Worm (Caenorhabditis elegans) whole organism, early embryonic: Measurements from ENCODE around the gene npr-41.

Source experiments
- B0310.2 ChIP-seq: sonication (generic microtip); optimal IDR thresholded peaks from 2 replicates; lab custom pipeline; 2016; ENCODE audit warnings: mild to moderate bottlenecking, missing genetic modification characterization, missing compliant biosample characterization
- F13C5.2 ChIP-seq: sonication (generic microtip); optimal IDR thresholded peaks from 2 replicates; lab custom pipeline; 2017; ENCODE audit warnings: mild to moderate bottlenecking, missing genetic modification characterization, inconsistent platforms, missing compliant biosample characterization
- aly-1 ChIP-seq: sonication (generic microtip); optimal IDR thresholded peaks from 2 replicates; lab custom pipeline; 2016; ENCODE audit warnings: missing genetic modification characterization, missing compliant biosample characterization
- ama-1 ChIP-seq: fragments of 150-350 bp; optimal IDR thresholded peaks from 2 replicates; lab custom pipeline; 2014
- ceh-36 ChIP-seq: sonication (generic microtip); optimal IDR thresholded peaks from 2 replicates; lab custom pipeline; 2016; ENCODE audit warnings: missing genetic modification characterization, inconsistent platforms, missing compliant biosample characterization
- flt-1 ChIP-seq: fragments of 200-800 bp; sonication (Bioruptor generic); IDR thresholded peaks from 2 replicates; pipeline ENCODE4 v1.3.6; 2022; ENCODE audit warnings: missing genetic modification characterization, missing compliant biosample characterization
- hmbx-1 ChIP-seq: sonication (generic microtip); optimal IDR thresholded peaks from 2 replicates; lab custom pipeline; 2016; ENCODE audit warnings: mild to moderate bottlenecking, missing genetic modification characterization, missing compliant biosample characterization
- hmg-4 ChIP-seq: fragments of 200-800 bp; sonication (Bioruptor generic); optimal IDR thresholded peaks from 2 replicates; lab custom pipeline; 2018; ENCODE audit warnings: mild to moderate bottlenecking, missing genetic modification characterization, missing compliant biosample characterization
- tbx-11 ChIP-seq: fragments of 200-800 bp; sonication (Bioruptor generic); IDR thresholded peaks from 2 replicates; pipeline ENCODE4 v1.3.6; 2022; ENCODE audit warnings: missing genetic modification characterization, missing compliant biosample characterization
- tra-4 ChIP-seq: sonication (generic microtip); optimal IDR thresholded peaks from 2 replicates; lab custom pipeline; 2017; ENCODE audit warnings: missing genetic modification characterization, missing compliant biosample characterization

- TF ChIP-seq ceh-36 (no peak), F13C5.2 (no peak), tra-4 (tag; lab: Kevin White, UChicago) (no peak), ama-1 (no peak), hmbx-1 (tag; lab: Kevin White, UChicago) (no peak), aly-1 (tag; lab: Kevin White, UChicago) (no peak), tbx-11 (no peak), B0310.2 (no peak), hmg-4 (peak; percentile 43), flt-1 (GFP tag; lab: Robert Waterston, UW) (no peak)
Measured at ce11 chrII:11537115-11537514, 26.6 kb downstream of the npr-41 start.
